ENCODE assay signal across 4 worm cellular contexts in the genomic region with DNA sequence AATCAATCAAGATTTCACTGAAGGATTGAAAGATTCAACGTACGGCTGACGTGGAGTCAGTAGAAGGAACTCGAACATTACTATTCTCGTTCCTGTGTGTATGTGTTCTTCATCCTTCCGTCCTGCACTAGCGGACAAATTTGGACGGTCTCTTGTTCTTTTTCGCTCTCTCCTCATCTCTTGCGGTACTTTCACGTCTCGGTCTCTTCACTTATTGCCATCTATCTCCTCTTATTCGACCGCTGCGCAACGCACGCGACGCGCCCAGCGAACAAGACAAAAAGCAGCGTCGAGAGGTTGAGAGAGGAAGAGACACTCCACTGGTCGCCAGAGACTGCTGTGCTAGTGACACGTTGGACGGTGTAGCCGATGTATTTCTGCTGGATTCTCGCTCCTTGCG.
A peak's percentile ranks its signal among the peaks of the same experiment; 100 is the strongest.
TF ChIP-seq lines count a peak whose summit lies in the region.

No protein-coding gene starts in this region.

TF ChIP-seq in whole organism, L2 larva, 48 proteins besides CTCF, POLR2A, EP300 and RAD21 (continued from another document):
- no peak for TF ChIP-seq ZK546.5 (tag; optimal IDR thresholded peaks at IDR 0.05; lab: Kevin White, UChicago)
- peak; percentile 88 for TF ChIP-seq nhr-129 (tag; optimal IDR thresholded peaks at IDR 0.05; lab: Kevin White, UChicago)
- peak in 1 of 2 experiments; percentile 64 for TF ChIP-seq lsy-2 (tag; optimal IDR thresholded peaks at IDR 0.05; lab: Kevin White, UChicago)

TF ChIP-seq in whole organism, L4 larva, 104 proteins besides CTCF, POLR2A, EP300 and RAD21 (continued from another document and continues in another):
- no peak for TF ChIP-seq zip-2 (tag; optimal IDR thresholded peaks at IDR 0.05; lab: Kevin White, UChicago)
- no peak for TF ChIP-seq dmd-8 (GFP tag; IDR thresholded peaks at IDR 0.05; lab: Robert Waterston, UW)
- no peak for TF ChIP-seq mxl-2 (GFP tag; conservative IDR thresholded peaks at IDR 0.05; lab: Robert Waterston, UW)
- no peak for TF ChIP-seq gei-8 (GFP tag; optimal IDR thresholded peaks at IDR 0.05; lab: Kevin White, UChicago)
- TF ChIP-seq nhr-6 (tag; optimal IDR thresholded peaks at IDR 0.05; lab: Kevin White, UChicago), result peak; percentile 79
- TF ChIP-seq hlh-30 (tag; optimal IDR thresholded peaks at IDR 0.05; lab: Kevin White, UChicago; ENCODE audit: insufficient read depth), result peak; percentile 64
- no peak for TF ChIP-seq lin-39 (tag; optimal IDR thresholded peaks at IDR 0.05; lab: Kevin White, UChicago)
- no peak for TF ChIP-seq F37D6.2 (tag; optimal IDR thresholded peaks at IDR 0.05; lab: Kevin White, UChicago)
- no peak for TF ChIP-seq nhr-76 (tag; optimal IDR thresholded peaks at IDR 0.05; lab: Kevin White, UChicago)
- TF ChIP-seq zfp-2 (tag; optimal IDR thresholded peaks at IDR 0.05; lab: Kevin White, UChicago), result no peak
- TF ChIP-seq nhr-111 (GFP tag; optimal IDR thresholded peaks at IDR 0.05; lab: Kevin White, UChicago), result peak; percentile 3
- peak; percentile 38 for TF ChIP-seq jun-1 (tag; optimal IDR thresholded peaks at IDR 0.05; lab: Kevin White, UChicago)
- TF ChIP-seq Y5F2A.4 (GFP tag; optimal IDR thresholded peaks at IDR 0.05; lab: Kevin White, UChicago), result peak; percentile 20
- TF ChIP-seq F10B5.3 (tag; optimal IDR thresholded peaks at IDR 0.05; lab: Kevin White, UChicago), result no peak
- peak; percentile 60 for TF ChIP-seq nhr-11 (tag; optimal IDR thresholded peaks at IDR 0.05; lab: Kevin White, UChicago)
- peak; percentile 98 for TF ChIP-seq aha-1 (tag; lab: Kevin White, UChicago)
- no peak for TF ChIP-seq lin-15B (tag; optimal IDR thresholded peaks at IDR 0.05; lab: Kevin White, UChicago)
- no peak for TF ChIP-seq unc-130 (GFP tag; optimal IDR thresholded peaks at IDR 0.05; lab: Kevin White, UChicago)
- TF ChIP-seq hmg-1.1 (GFP tag; IDR thresholded peaks at IDR 0.05; lab: Robert Waterston, UW), result no peak; the same call in none of the 2 replicates
- peak; percentile 57; the same call in 1 of the 2 replicates for TF ChIP-seq snpc-1.2 (GFP tag; IDR thresholded peaks at IDR 0.05; lab: Robert Waterston, UW)
- no peak for TF ChIP-seq aly-2 (tag; optimal IDR thresholded peaks at IDR 0.05; lab: Kevin White, UChicago)
- no peak for TF ChIP-seq ama-1 (optimal IDR thresholded peaks at IDR 0.05; lab: Kevin White, UChicago)
- TF ChIP-seq mdt-29 (GFP tag; IDR thresholded peaks at IDR 0.05; lab: Robert Waterston, UW), result peak; percentile 23; the same call in 1 of the 2 replicates
- no peak for TF ChIP-seq tra-1 (GFP tag; IDR thresholded peaks at IDR 0.05; lab: Robert Waterston, UW)
- peak; percentile 26 for TF ChIP-seq dpl-1 (GFP tag; optimal IDR thresholded peaks at IDR 0.05; lab: Kevin White, UChicago)
- TF ChIP-seq lin-29 (GFP tag; IDR thresholded peaks at IDR 0.05; lab: Robert Waterston, UW), result no peak
- no peak for TF ChIP-seq R02D3.7 (tag; optimal IDR thresholded peaks at IDR 0.05; lab: Kevin White, UChicago)
- no peak for TF ChIP-seq fos-1 (tag; optimal IDR thresholded peaks at IDR 0.05; lab: Kevin White, UChicago)
- no peak for TF ChIP-seq daf-12 (tag; optimal IDR thresholded peaks at IDR 0.05; lab: Kevin White, UChicago)
- no peak for TF ChIP-seq nhr-42 (GFP tag; IDR thresholded peaks at IDR 0.05; lab: Robert Waterston, UW)
- peak; percentile 32 for TF ChIP-seq nhr-25 (tag; optimal IDR thresholded peaks at IDR 0.05; lab: Kevin White, UChicago; ENCODE audit: borderline replicate concordance, insufficient read depth)
- peak; percentile 69 for TF ChIP-seq T26A8.4 (GFP tag; IDR thresholded peaks at IDR 0.05; lab: Robert Waterston, UW)
- no peak for TF ChIP-seq skn-1 (tag; optimal IDR thresholded peaks at IDR 0.05; lab: Kevin White, UChicago)
- TF ChIP-seq lim-7 (GFP tag; IDR thresholded peaks at IDR 0.05; lab: Robert Waterston, UW), result no peak
- no peak for TF ChIP-seq unc-39 (tag; optimal IDR thresholded peaks at IDR 0.05; lab: Kevin White, UChicago)
- TF ChIP-seq F49E8.2 (tag; optimal IDR thresholded peaks at IDR 0.05; lab: Kevin White, UChicago; ENCODE audit: borderline replicate concordance), result no peak
- 0 out of 2 replicates have a peak, but pooled peaks have one; percentile 9 for TF ChIP-seq arid-1 (GFP tag; conservative IDR thresholded peaks at IDR 0.05; lab: Robert Waterston, UW)
- no peak for TF ChIP-seq F26F4.8 (GFP tag; conservative IDR thresholded peaks at IDR 0.05; lab: Robert Waterston, UW)
- TF ChIP-seq ceh-62 (tag; optimal IDR thresholded peaks at IDR 0.05; lab: Kevin White, UChicago), result no peak
- no peak for TF ChIP-seq zag-1 (tag; optimal IDR thresholded peaks at IDR 0.05; lab: Kevin White, UChicago)
- no peak for TF ChIP-seq attf-4 (tag; optimal IDR thresholded peaks at IDR 0.05; lab: Kevin White, UChicago)

TF ChIP-seq in whole organism, late embryonic, 69 proteins besides CTCF, POLR2A, EP300 and RAD21 (continued from another document):
- TF ChIP-seq hlh-6 (tag; optimal IDR thresholded peaks at IDR 0.05; lab: Kevin White, UChicago) (peak; percentile 61), C08G9.2 (tag; optimal IDR thresholded peaks at IDR 0.05; lab: Kevin White, UChicago) (peak; percentile 7), pat-9 (tag; optimal IDR thresholded peaks at IDR 0.05; lab: Kevin White, UChicago) (no peak), ref-2 (tag; optimal IDR thresholded peaks at IDR 0.05; lab: Kevin White, UChicago) (peak; percentile 77), npax-4 (tag; optimal IDR thresholded peaks at IDR 0.05; lab: Kevin White, UChicago) (no peak), nfya-1 (tag; optimal IDR thresholded peaks at IDR 0.05; lab: Kevin White, UChicago) (peak; percentile 84), sdc-2 (tag; optimal IDR thresholded peaks at IDR 0.05; lab: Kevin White, UChicago) (peak; percentile 26), ceh-30 (tag; optimal IDR thresholded peaks at IDR 0.05; lab: Kevin White, UChicago) (no peak), fkh-6 (tag; optimal IDR thresholded peaks at IDR 0.05; lab: Kevin White, UChicago) (no peak), ztf-16 (tag; optimal IDR thresholded peaks at IDR 0.05; lab: Kevin White, UChicago) (peak; percentile 3), C38D4.7 (GFP tag; optimal IDR thresholded peaks at IDR 0.05; lab: Kevin White, UChicago) (no peak), eyg-1 (tag; optimal IDR thresholded peaks at IDR 0.05; lab: Kevin White, UChicago) (no peak), Y22D7AL.16 (tag; optimal IDR thresholded peaks at IDR 0.05; lab: Kevin White, UChicago) (no peak), ceh-9 (tag; optimal IDR thresholded peaks at IDR 0.05; lab: Kevin White, UChicago) (no peak), nhr-232 (tag; optimal IDR thresholded peaks at IDR 0.05; lab: Kevin White, UChicago) (no peak), sox-4 (tag; optimal IDR thresholded peaks at IDR 0.05; lab: Kevin White, UChicago) (no peak), hlh-15 (tag; optimal IDR thresholded peaks at IDR 0.05; lab: Kevin White, UChicago) (no peak), unc-55 (GFP tag; optimal IDR thresholded peaks at IDR 0.05; lab: Kevin White, UChicago) (peak; percentile 58), tbx-7 (tag; optimal IDR thresholded peaks at IDR 0.05; lab: Kevin White, UChicago) (peak; percentile 22), ceh-22 (tag; optimal IDR thresholded peaks at IDR 0.05; lab: Kevin White, UChicago) (peak; percentile 52), rnt-1 (tag; optimal IDR thresholded peaks at IDR 0.05; lab: Kevin White, UChicago) (peak; percentile 70), odd-2 (tag; optimal IDR thresholded peaks at IDR 0.05; lab: Kevin White, UChicago) (no peak), ceh-24 (tag; optimal IDR thresholded peaks at IDR 0.05; lab: Kevin White, UChicago) (no peak), hlh-13 (GFP tag; optimal IDR thresholded peaks at IDR 0.05; lab: Kevin White, UChicago) (peak; percentile 26), unc-86 (tag; optimal IDR thresholded peaks at IDR 0.05; lab: Kevin White, UChicago) (no peak), nhr-11 (tag; optimal IDR thresholded peaks at IDR 0.05; lab: Kevin White, UChicago) (no peak), che-1 (tag; optimal IDR thresholded peaks at IDR 0.05; lab: Kevin White, UChicago) (no peak), ceh-2 (tag; optimal IDR thresholded peaks at IDR 0.05; lab: Kevin White, UChicago) (peak; percentile 36), sox-2 (GFP tag; IDR thresholded peaks at IDR 0.05; lab: Robert Waterston, UW) (peak; percentile 20; the same call in 1 of the 2 replicates), F13H6.1 (tag; optimal IDR thresholded peaks at IDR 0.05; lab: Kevin White, UChicago) (peak; percentile 17), ceh-48 (tag; optimal IDR thresholded peaks at IDR 0.05; lab: Kevin White, UChicago) (no peak)

TF ChIP-seq in whole organism, mixed stage, embryonic, 35 proteins besides CTCF, POLR2A, EP300 and RAD21 (continued from another document):
- TF ChIP-seq ces-1 (GFP tag; optimal IDR thresholded peaks at IDR 0.05; lab: Kevin White, UChicago), result peak; percentile 80
- no peak for TF ChIP-seq nhr-28 (tag; optimal IDR thresholded peaks at IDR 0.05; lab: Kevin White, UChicago)
- TF ChIP-seq ztf-11 (tag; optimal IDR thresholded peaks at IDR 0.05; lab: Kevin White, UChicago), result peak; percentile 40
- no peak for TF ChIP-seq ceh-43 (GFP tag; optimal IDR thresholded peaks at IDR 0.05; lab: Kevin White, UChicago)
- no peak for TF ChIP-seq snpc-4 (tag; optimal IDR thresholded peaks at IDR 0.05; lab: Kevin White, UChicago)
- TF ChIP-seq sptf-1 (tag; optimal IDR thresholded peaks at IDR 0.05; lab: Kevin White, UChicago), result peak; percentile 30
- TF ChIP-seq ceh-39 (tag; optimal IDR thresholded peaks at IDR 0.05; lab: Kevin White, UChicago), result peak; percentile 48
- no peak for TF ChIP-seq nhr-76 (tag; optimal IDR thresholded peaks at IDR 0.05; lab: Kevin White, UChicago)
